Worm (Caenorhabditis elegans) whole organism, early embryonic: ENCODE data around the gene slc-30A9.

Source experiments
- B0310.2 ChIP-seq: sonication (generic microtip); optimal IDR thresholded peaks from 2 replicates; lab custom pipeline; 2016; ENCODE audit warnings: mild to moderate bottlenecking, missing genetic modification characterization, missing compliant biosample characterization
- F13C5.2 ChIP-seq: sonication (generic microtip); optimal IDR thresholded peaks from 2 replicates; lab custom pipeline; 2017; ENCODE audit warnings: mild to moderate bottlenecking, missing genetic modification characterization, inconsistent platforms, missing compliant biosample characterization
- aly-1 ChIP-seq: sonication (generic microtip); optimal IDR thresholded peaks from 2 replicates; lab custom pipeline; 2016; ENCODE audit warnings: missing genetic modification characterization, missing compliant biosample characterization
- ama-1 ChIP-seq: fragments of 150-350 bp; optimal IDR thresholded peaks from 2 replicates; lab custom pipeline; 2014
- ceh-13 ChIP-seq: fragments of 200-800 bp; sonication (Bioruptor generic); optimal IDR thresholded peaks from 2 replicates; lab custom pipeline; 2018; ENCODE audit warnings: mild to moderate bottlenecking, missing genetic modification characterization, missing compliant biosample characterization
- ceh-36 ChIP-seq: sonication (generic microtip); optimal IDR thresholded peaks from 2 replicates; lab custom pipeline; 2016; ENCODE audit warnings: missing genetic modification characterization, inconsistent platforms, missing compliant biosample characterization
- ets-7 ChIP-seq: sonication (generic microtip); optimal IDR thresholded peaks from 2 replicates; lab custom pipeline; 2016; ENCODE audit warnings: missing genotype, missing genetic modification characterization, missing compliant biosample characterization
- flt-1 ChIP-seq: fragments of 200-800 bp; sonication (Bioruptor generic); IDR thresholded peaks from 2 replicates; pipeline ENCODE4 v1.3.6; 2022; ENCODE audit warnings: missing genetic modification characterization, missing compliant biosample characterization
- hmbx-1 ChIP-seq: sonication (generic microtip); optimal IDR thresholded peaks from 2 replicates; lab custom pipeline; 2016; ENCODE audit warnings: mild to moderate bottlenecking, missing genetic modification characterization, missing compliant biosample characterization
- pes-1 ChIP-seq: fragments of 200-800 bp; sonication (Bioruptor generic); IDR thresholded peaks from 2 replicates; pipeline ENCODE4 v1.3.6; 2022; ENCODE audit warnings: missing genetic modification reagents, missing genetic modification characterization, missing compliant biosample characterization
- sea-1 ChIP-seq: fragments of 200-800 bp; sonication (Bioruptor generic); conservative IDR thresholded peaks from 2 replicates; pipeline ENCODE4 v1.3.6; 2022; ENCODE audit warnings: missing genetic modification characterization, missing compliant biosample characterization
- tbx-37 ChIP-seq: fragments of 200-800 bp; sonication (Bioruptor generic); conservative IDR thresholded peaks from 2 replicates; pipeline ENCODE4 v1.3.6; 2022; ENCODE audit warnings: missing genetic modification reagents, missing genetic modification characterization, missing compliant biosample characterization
- tra-4 ChIP-seq: sonication (generic microtip); optimal IDR thresholded peaks from 2 replicates; lab custom pipeline; 2017; ENCODE audit warnings: missing genetic modification characterization, missing compliant biosample characterization

- no peak for TF ChIP-seq aly-1 (tag; lab: Kevin White, UChicago)
- TF ChIP-seq flt-1: no peak
- TF ChIP-seq ets-7 (tag; lab: Kevin White, UChicago): no peak
- no peak for TF ChIP-seq tbx-37
- TF ChIP-seq sea-1 (GFP tag; lab: Robert Waterston, UW): no peak
- TF ChIP-seq B0310.2 (tag; lab: Kevin White, UChicago): no peak
- no peak for TF ChIP-seq ama-1
- TF ChIP-seq pes-1 (GFP tag; lab: Robert Waterston, UW): no peak
- no peak for TF ChIP-seq ceh-36 (tag; lab: Kevin White, UChicago)
- no peak for TF ChIP-seq hmbx-1 (tag; lab: Kevin White, UChicago)
- no peak for TF ChIP-seq tra-4 (tag; lab: Kevin White, UChicago)
- TF ChIP-seq ceh-13: no peak
- TF ChIP-seq F13C5.2: no peak
These were observed 12.6 kb downstream of the slc-30A9 start, which contains the start of the genes Y71H2AL.2, Y71H2AL.4 and pbo-1 for ce11 chrIII:2686064-2686463.
